Worm (Caenorhabditis elegans) whole organism, young adult: Measurements from ENCODE around the gene chil-14.

Experiments used
- D2030.7 ChIP-seq: fragments of 200-800 bp; sonication (Bioruptor generic); IDR thresholded peaks from 2 replicates; pipeline ENCODE4 v1.3.6; 2022; ENCODE audit warnings: missing genetic modification reagents, missing genetic modification characterization, missing compliant biosample characterization
- K11D2.4 ChIP-seq: fragments of 200-800 bp; sonication (Bioruptor generic); IDR thresholded peaks from 2 replicates; pipeline ENCODE4 v1.3.6; 2022; ENCODE audit warnings: missing genetic modification reagents, missing genetic modification characterization, missing compliant biosample characterization
- K12H6.12 ChIP-seq: fragments of 200-800 bp; sonication (Bioruptor generic); optimal IDR thresholded peaks from 2 replicates; lab custom pipeline; 2018; ENCODE audit warnings: mild to moderate bottlenecking, missing genetic modification characterization, missing compliant biosample characterization
- Y67H2A.10 ChIP-seq: fragments of 200-800 bp; sonication (Bioruptor generic); conservative IDR thresholded peaks from 2 replicates; pipeline ENCODE4 v1.3.6; 2022; ENCODE audit warnings: missing genetic modification reagents, missing genetic modification characterization, missing compliant biosample characterization
- ama-1 ChIP-seq, 3 experiments: fragments of 150-350 bp in 1 of 3; sonication (generic microtip) in 2 of 3; optimal IDR thresholded peaks; 2 replicates each; lab custom pipeline; 2014 to 2018; ENCODE audit warnings: missing biosample characterization in 2 of 3, missing genetic modification characterization in 2 of 3, missing genetic modification reagents in 2 of 3
- cebp-2 ChIP-seq: fragments of 200-800 bp; sonication (Bioruptor generic); IDR thresholded peaks from 2 replicates; pipeline ENCODE4 v1.3.6; 2022; ENCODE audit warnings: missing genetic modification characterization, missing compliant biosample characterization
- hsf-1 ChIP-seq: fragments of 200-800 bp; sonication (Bioruptor generic); IDR thresholded peaks from 2 replicates; pipeline ENCODE4 v1.3.6; 2022; ENCODE audit warnings: missing genetic modification reagents, missing genetic modification characterization, missing compliant biosample characterization
- pha-4 ChIP-seq: fragments of 150-350 bp; sonication (generic microtip); optimal IDR thresholded peaks from 2 replicates; lab custom pipeline; 2014; ENCODE audit warnings: missing biosample characterization, missing genetic modification reagents, missing genetic modification characterization
- rcor-1 ChIP-seq: fragments of 200-800 bp; sonication (Bioruptor generic); IDR thresholded peaks from 2 replicates; pipeline ENCODE4 v1.3.6; 2022; ENCODE audit warnings: missing genetic modification reagents, missing genetic modification characterization, missing compliant biosample characterization
- rpc-1 ChIP-seq, 2 experiments: fragments of 150-350 bp in 1 of 2; sonication (generic microtip) in 1 of 2; optimal IDR thresholded peaks; 2 replicates each; lab custom pipeline; 2014 to 2018; ENCODE audit warnings: missing biosample characterization in 1 of 2, missing genetic modification characterization in 1 of 2, missing genetic modification reagents in 1 of 2, missing genotype in 1 of 2
- sea-2 ChIP-seq: fragments of 200-800 bp; sonication (Bioruptor generic); IDR thresholded peaks from 2 replicates; pipeline ENCODE4 v1.3.6; 2022; ENCODE audit warnings: missing genetic modification characterization, missing compliant biosample characterization
- snpc-4 ChIP-seq, 5 experiments: fragments of 150-350 bp in 1 of 5; sonication (generic microtip) in 4 of 5; optimal IDR thresholded peaks; 2 replicates each; lab custom pipeline; 2014 to 2018; ENCODE audit warnings: missing genetic modification characterization in 5 of 5, missing biosample characterization in 3 of 5, antibody characterized with exemption in 2 of 5, mild to moderate bottlenecking in 2 of 5, missing compliant biosample characterization in 2 of 5, missing genotype in 2 of 5, moderate library complexity in 2 of 5, missing genetic modification reagents in 1 of 5

DNA sequence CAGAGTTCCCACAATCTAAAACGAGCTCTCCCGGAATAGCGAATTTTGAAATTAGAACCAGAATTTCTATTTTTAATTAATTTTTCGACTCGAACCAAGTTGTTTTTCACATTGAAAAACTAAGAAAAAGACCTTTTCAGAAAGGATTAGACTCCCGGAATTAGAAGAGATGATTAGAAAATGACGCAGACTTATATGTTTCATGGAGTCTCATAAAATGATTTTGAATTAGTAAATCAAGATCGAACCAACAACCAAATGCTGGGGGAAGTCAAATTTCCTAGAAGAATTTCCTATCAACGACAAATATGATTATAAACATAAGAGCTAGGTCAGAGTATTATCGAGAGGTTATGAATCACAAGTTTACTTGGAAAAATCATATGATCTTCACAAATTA is 33.8 kb downstream of the chil-14 start:
- TF ChIP-seq ama-1 (optimal IDR thresholded peaks at IDR 0.05; lab: Kevin White, UChicago) (no peak), ama-1 (GFP tag; optimal IDR thresholded peaks at IDR 0.05; lab: Kevin White, UChicago) (no peak), cebp-2 (GFP tag; lab: Robert Waterston, UW) (no peak), K11D2.4 (GFP tag; lab: Robert Waterston, UW) (no peak), sea-2 (GFP tag; lab: Robert Waterston, UW) (no peak), D2030.7 (GFP tag; lab: Robert Waterston, UW) (no peak), K12H6.12 (tag; lab: Kevin White, UChicago) (no peak), Y67H2A.10 (GFP tag; lab: Robert Waterston, UW) (no peak), rcor-1 (GFP tag; lab: Robert Waterston, UW) (no peak), rpc-1 (optimal IDR thresholded peaks at IDR 0.05; lab: Kevin White, UChicago) (no peak), rpc-1 (tag; optimal IDR thresholded peaks at IDR 0.05; lab: Kevin White, UChicago) (no peak), pha-4 (no peak), hsf-1 (GFP tag; lab: Robert Waterston, UW) (no peak), snpc-4 (GFP tag; optimal IDR thresholded peaks at IDR 0.05; lab: Kevin White, UChicago) (no peak), snpc-4 (tag; optimal IDR thresholded peaks at IDR 0.05; lab: Kevin White, UChicago) (no peak)
